Worm (Caenorhabditis elegans) whole organism, midembryonic: ENCODE results near the gene R04E5.7.

Source experiments
- T22C8.4 ChIP-seq: fragments of 200-800 bp; sonication (Bioruptor generic); IDR thresholded peaks from 2 replicates; pipeline ENCODE4 v1.3.6; 2022; ENCODE audit warnings: missing genetic modification characterization, missing compliant biosample characterization
- cog-1 ChIP-seq: sonication (generic microtip); optimal IDR thresholded peaks from 2 replicates; lab custom pipeline; 2016; ENCODE audit warnings: missing genetic modification characterization, missing compliant biosample characterization
- med-1 ChIP-seq: sonication (generic microtip); optimal IDR thresholded peaks from 2 replicates; lab custom pipeline; 2017; ENCODE audit warnings: missing genetic modification characterization, mild to moderate bottlenecking, missing compliant biosample characterization, antibody characterized with exemption, missing genetic modification reagents; ENCODE audit not compliant: insufficient read depth

ce11 chrX:8811916-8812315, 14.9 kb upstream of the R04E5.7 start, which contains the start of gene cnnm-2:
- no peak for TF ChIP-seq med-1 (GFP tag; lab: Kevin White, UChicago)
- TF ChIP-seq T22C8.4: no peak
- TF ChIP-seq cog-1: no peak
